Worm (Caenorhabditis elegans) whole organism, mixed stage, embryonic: ENCODE results near the gene sre-8.

Experiments
- elt-3 ChIP-seq: fragments of 150-350 bp; optimal IDR thresholded peaks from 2 replicates; lab custom pipeline; 2014; ENCODE audit warnings: missing biosample characterization, missing genetic modification characterization
- lsy-2 ChIP-seq: fragments of 150-350 bp; optimal IDR thresholded peaks from 2 replicates; lab custom pipeline; 2014; ENCODE audit warnings: missing biosample characterization, missing genetic modification characterization
- mls-2 ChIP-seq: sonication (generic microtip); optimal IDR thresholded peaks from 2 replicates; lab custom pipeline; 2016; ENCODE audit warnings: mild to moderate bottlenecking, missing genetic modification characterization, moderate library complexity, missing compliant biosample characterization
- nhr-12 ChIP-seq: fragments of 150-350 bp; optimal IDR thresholded peaks from 2 replicates; lab custom pipeline; 2014; ENCODE audit warnings: missing biosample characterization, missing genetic modification characterization
- nhr-237 ChIP-seq: fragments of 150-350 bp; optimal IDR thresholded peaks from 2 replicates; lab custom pipeline; 2014; ENCODE audit warnings: missing biosample characterization, missing genetic modification characterization
- nhr-76 ChIP-seq: sonication (generic microtip); optimal IDR thresholded peaks from 2 replicates; lab custom pipeline; 2017; ENCODE audit warnings: missing biosample characterization, missing genetic modification characterization
- pha-4 ChIP-seq: fragments of 150-350 bp; optimal IDR thresholded peaks from 2 replicates; lab custom pipeline; 2018; ENCODE audit warnings: missing biosample characterization, missing genetic modification reagents, missing genetic modification characterization
- tbx-8 ChIP-seq: fragments of 200-800 bp; sonication (Bioruptor generic); optimal IDR thresholded peaks from 2 replicates; lab custom pipeline; 2018; ENCODE audit warnings: mild to moderate bottlenecking, missing genetic modification characterization, moderate library complexity, missing compliant biosample characterization
- ztf-11 ChIP-seq: fragments of 150-350 bp; optimal IDR thresholded peaks from 2 replicates; lab custom pipeline; 2014; ENCODE audit warnings: missing biosample characterization, missing genetic modification characterization

DNA sequence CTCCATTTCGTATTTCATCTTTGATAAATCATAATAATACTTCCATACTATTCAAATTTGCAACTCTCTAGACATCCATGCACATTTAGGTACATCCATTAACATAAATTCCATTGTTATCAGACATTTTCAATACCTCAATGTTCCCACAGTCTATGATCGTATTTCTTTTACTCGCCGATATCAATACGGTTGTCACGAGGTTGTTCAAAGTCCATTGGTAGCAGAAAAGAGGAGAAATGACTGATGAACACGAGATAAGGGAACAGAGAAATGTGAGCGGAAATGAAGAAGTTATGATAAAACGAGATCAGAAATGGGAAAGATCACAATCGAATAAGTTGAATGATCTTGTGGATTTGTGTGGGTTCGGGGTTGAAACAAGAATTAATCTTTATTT is 44.1 kb upstream of the sre-8 start:
- TF ChIP-seq nhr-76 (no peak), lsy-2 (no peak), mls-2 (tag; lab: Kevin White, UChicago) (no peak), ztf-11 (tag; lab: Kevin White, UChicago) (no peak), nhr-12 (tag; lab: Kevin White, UChicago) (no peak), nhr-237 (tag; lab: Kevin White, UChicago) (no peak), tbx-8 (GFP tag; lab: Kevin White, UChicago) (no peak), elt-3 (no peak), pha-4 (tag; lab: Kevin White, UChicago) (no peak)
